Worm (Caenorhabditis elegans) whole organism, L2 larva: ENCODE data around the gene ric-7.
A peak's percentile ranks its signal among the peaks of the same experiment; 100 is the strongest.

Source experiments
- F13H6.1 ChIP-seq: sonication (generic microtip); optimal IDR thresholded peaks from 2 replicates; lab custom pipeline; 2016; ENCODE audit warnings: missing genetic modification characterization, missing compliant biosample characterization
- R02D3.7 ChIP-seq: fragments of 150-350 bp; optimal IDR thresholded peaks from 2 replicates; lab custom pipeline; 2014; ENCODE audit warnings: missing biosample characterization, missing genetic modification characterization
- ZK546.5 ChIP-seq: sonication (generic microtip); optimal IDR thresholded peaks from 2 replicates; lab custom pipeline; 2017; ENCODE audit warnings: missing biosample characterization, missing genetic modification characterization
- alr-1 ChIP-seq: fragments of 150-350 bp; optimal IDR thresholded peaks from 2 replicates; lab custom pipeline; 2014; ENCODE audit warnings: missing biosample characterization, missing genetic modification characterization
- ama-1 ChIP-seq: fragments of 150-350 bp; optimal IDR thresholded peaks from 2 replicates; lab custom pipeline; 2018; ENCODE audit warnings: inconsistent platforms
- blmp-1 ChIP-seq: sonication (generic microtip); optimal IDR thresholded peaks from 2 replicates; lab custom pipeline; 2017; ENCODE audit warnings: missing genetic modification characterization, mild to moderate bottlenecking, missing compliant biosample characterization, antibody characterized with exemption, moderate library complexity; ENCODE audit not compliant: insufficient read depth
- ceh-16 ChIP-seq: fragments of 150-350 bp; optimal IDR thresholded peaks from 2 replicates; lab custom pipeline; 2014; ENCODE audit warnings: missing biosample characterization, missing genetic modification characterization
- ceh-82 ChIP-seq: fragments of 150-350 bp; optimal IDR thresholded peaks from 2 replicates; lab custom pipeline; 2014; ENCODE audit warnings: missing biosample characterization, missing genetic modification characterization
- crh-2 ChIP-seq: sonication (generic microtip); optimal IDR thresholded peaks from 2 replicates; lab custom pipeline; 2017; ENCODE audit warnings: missing biosample characterization, missing genetic modification characterization
- dmd-4 ChIP-seq: sonication (generic microtip); optimal IDR thresholded peaks from 2 replicates; lab custom pipeline; 2017; ENCODE audit warnings: missing biosample characterization, missing genetic modification characterization
- egl-27 ChIP-seq: sonication (generic microtip); optimal IDR thresholded peaks from 3 replicates; lab custom pipeline; 2017; ENCODE audit warnings: missing biosample characterization, missing genetic modification reagents, missing genetic modification characterization
- elt-1 ChIP-seq: fragments of 150-350 bp; optimal IDR thresholded peaks from 2 replicates; lab custom pipeline; 2014; ENCODE audit warnings: missing biosample characterization, missing genetic modification characterization
- gmeb-1 ChIP-seq: fragments of 150-350 bp; optimal IDR thresholded peaks from 2 replicates; lab custom pipeline; 2014; ENCODE audit warnings: missing biosample characterization, missing genetic modification characterization
- lin-11 ChIP-seq: fragments of 150-350 bp; sonication (generic microtip); optimal IDR thresholded peaks from 2 replicates; lab custom pipeline; 2014; ENCODE audit warnings: missing biosample characterization, missing genetic modification characterization, inconsistent platforms, mixed read lengths
- lsy-2 ChIP-seq, 2 experiments: fragments of 150-350 bp in 1 of 2; sonication (generic microtip) in 1 of 2; optimal IDR thresholded peaks; 2 replicates each; lab custom pipeline; 2014 to 2017; ENCODE audit warnings: missing biosample characterization in 2 of 2, missing genetic modification characterization in 2 of 2
- mab-5 ChIP-seq: fragments of 150-350 bp; optimal IDR thresholded peaks from 2 replicates; lab custom pipeline; 2014; ENCODE audit warnings: missing biosample characterization, missing genetic modification characterization
- mdl-1 ChIP-seq, 2 experiments: fragments of 150-350 bp in 1 of 2; sonication (generic microtip) in 1 of 2; optimal IDR thresholded peaks; 2 replicates each; lab custom pipeline; 2017; ENCODE audit warnings: missing biosample characterization in 2 of 2, missing genetic modification characterization in 2 of 2
- nhr-10 ChIP-seq: sonication (generic microtip); optimal IDR thresholded peaks from 2 replicates; lab custom pipeline; 2017; ENCODE audit warnings: missing biosample characterization, missing genetic modification characterization
- nhr-12 ChIP-seq: fragments of 150-350 bp; optimal IDR thresholded peaks from 2 replicates; lab custom pipeline; 2014; ENCODE audit warnings: missing biosample characterization, missing genetic modification characterization
- nhr-129 ChIP-seq: fragments of 150-350 bp; optimal IDR thresholded peaks from 2 replicates; lab custom pipeline; 2014; ENCODE audit warnings: missing biosample characterization, missing genetic modification characterization
- nhr-21 ChIP-seq: fragments of 150-350 bp; optimal IDR thresholded peaks from 2 replicates; lab custom pipeline; 2014; ENCODE audit warnings: missing biosample characterization, missing genetic modification characterization
- nhr-23 ChIP-seq: fragments of 150-350 bp; optimal IDR thresholded peaks from 2 replicates; lab custom pipeline; 2014; ENCODE audit warnings: missing biosample characterization, missing genetic modification reagents, missing genetic modification characterization
- nhr-25 ChIP-seq: fragments of 150-350 bp; sonication (generic microtip); optimal IDR thresholded peaks from 3 replicates; lab custom pipeline; 2014; ENCODE audit warnings: missing biosample characterization, missing genetic modification characterization
- nhr-6 ChIP-seq: fragments of 150-350 bp; optimal IDR thresholded peaks from 2 replicates; lab custom pipeline; 2014; ENCODE audit warnings: missing biosample characterization, missing genetic modification characterization
- nhr-77 ChIP-seq: fragments of 150-350 bp; optimal IDR thresholded peaks from 2 replicates; lab custom pipeline; 2014; ENCODE audit warnings: missing biosample characterization, missing genetic modification characterization
- peb-1 ChIP-seq: fragments of 150-350 bp; optimal IDR thresholded peaks from 2 replicates; lab custom pipeline; 2014; ENCODE audit warnings: missing biosample characterization, missing genetic modification characterization
- sem-4 ChIP-seq: fragments of 150-350 bp; optimal IDR thresholded peaks from 2 replicates; lab custom pipeline; 2014; ENCODE audit warnings: missing biosample characterization, missing genetic modification reagents, missing genetic modification characterization
- sma-9 ChIP-seq, 2 experiments: fragments of 150-350 bp in 1 of 2; sonication (generic microtip) in 1 of 2; optimal IDR thresholded peaks; 2 replicates each; lab custom pipeline; 2014 to 2016; ENCODE audit warnings: missing genetic modification characterization in 2 of 2, mild to moderate bottlenecking in 1 of 2, missing biosample characterization in 1 of 2, missing compliant biosample characterization in 1 of 2, missing genetic modification reagents in 1 of 2, moderate library complexity in 1 of 2
- snpc-4 ChIP-seq: fragments of 150-350 bp; optimal IDR thresholded peaks from 2 replicates; lab custom pipeline; 2014; ENCODE audit warnings: missing biosample characterization, missing genetic modification characterization
- unc-39 ChIP-seq: fragments of 150-350 bp; optimal IDR thresholded peaks from 2 replicates; lab custom pipeline; 2014; ENCODE audit warnings: missing biosample characterization, missing genetic modification characterization
- unc-55 ChIP-seq: fragments of 150-350 bp; sonication (generic microtip); optimal IDR thresholded peaks from 3 replicates; lab custom pipeline; 2014; ENCODE audit warnings: missing biosample characterization, missing genetic modification reagents, missing genetic modification characterization
- zag-1 ChIP-seq: fragments of 150-350 bp; optimal IDR thresholded peaks from 2 replicates; lab custom pipeline; 2014; ENCODE audit warnings: missing biosample characterization, missing genetic modification characterization
- ztf-1 ChIP-seq: fragments of 200-800 bp; sonication (Bioruptor generic); conservative IDR thresholded peaks from 2 replicates; pipeline ENCODE4 v1.3.6; 2022; ENCODE audit warnings: missing genetic modification characterization, missing compliant biosample characterization
- ztf-4 ChIP-seq: fragments of 150-350 bp; optimal IDR thresholded peaks from 2 replicates; lab custom pipeline; 2014; ENCODE audit warnings: missing biosample characterization, missing genetic modification characterization

ric-7 gene

DNA sequence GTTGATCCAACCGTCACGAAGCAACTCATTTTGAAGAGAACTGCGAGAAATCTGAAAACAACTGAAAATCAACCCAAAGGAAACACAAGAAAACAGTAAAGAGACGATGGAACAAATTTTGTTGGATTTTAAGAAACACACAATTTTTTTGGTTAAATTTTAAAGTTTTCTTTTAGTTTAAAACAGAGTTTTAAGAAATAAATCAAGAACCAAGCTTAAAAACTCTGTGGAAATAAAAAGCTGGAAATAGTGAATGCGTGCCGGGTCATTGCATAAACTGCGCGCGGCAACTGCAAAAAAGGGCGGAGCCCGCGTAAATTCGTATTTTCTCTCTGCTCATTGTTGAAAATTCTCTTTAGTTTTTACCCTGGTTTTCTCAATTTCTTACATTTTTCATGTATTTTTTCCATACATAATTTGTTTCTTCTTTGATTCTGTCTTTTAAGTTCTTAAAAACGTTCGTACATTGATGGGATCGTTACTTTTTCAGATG is 43.7 kb downstream of the ric-7 start, which contains the start of the genes algn-13 and R10D12.13 (continued):
- peak; percentile 70 for TF ChIP-seq sem-4 (tag; lab: Kevin White, UChicago)
- no peak for TF ChIP-seq nhr-12
- TF ChIP-seq nhr-23 (tag; lab: Kevin White, UChicago) = no peak
- no peak for TF ChIP-seq ceh-82 (tag; lab: Kevin White, UChicago)
- peak; percentile 55 for TF ChIP-seq nhr-129 (tag; lab: Kevin White, UChicago)
- TF ChIP-seq F13H6.1 = peak; percentile 64
- no peak for TF ChIP-seq blmp-1
- peak; percentile 30 for TF ChIP-seq snpc-4 (tag; lab: Kevin White, UChicago)
- no peak for TF ChIP-seq nhr-6
- TF ChIP-seq unc-39 = no peak
- TF ChIP-seq elt-1 = no peak

DNA sequence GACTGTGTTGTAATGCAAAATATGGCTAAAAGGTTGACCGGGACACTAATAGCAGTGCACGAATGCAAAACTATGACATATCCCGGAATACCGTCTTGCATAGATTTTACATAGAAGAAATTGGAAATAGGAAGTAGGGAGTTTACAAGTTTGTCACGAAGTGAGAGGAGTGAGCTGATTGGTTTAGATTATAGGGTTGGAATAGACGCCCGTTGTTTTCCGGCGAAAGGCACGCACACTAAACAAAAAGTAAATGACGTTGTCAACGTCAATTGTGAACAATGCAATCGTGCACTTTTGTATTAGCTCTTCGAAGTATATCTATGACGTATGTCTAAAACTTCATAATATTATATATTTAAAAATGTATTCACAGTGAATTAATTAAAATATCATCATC is 44.8 kb downstream of the ric-7 start, which contains the start of gene srh-24:
Gene srh-24 (minus strand): TSS at position 101 of the 400 bp plus-strand sequence.
- TF ChIP-seq snpc-4 (tag; lab: Kevin White, UChicago) (no peak), peb-1 (no peak), ztf-4 (tag; lab: Kevin White, UChicago) (no peak), nhr-25 (no peak), ZK546.5 (tag; lab: Kevin White, UChicago) (no peak), mab-5 (tag; lab: Kevin White, UChicago) (no peak), R02D3.7 (tag; lab: Kevin White, UChicago) (no peak), lin-11 (tag; lab: Kevin White, UChicago) (no peak), nhr-77 (no peak), lsy-2 (tag; optimal IDR thresholded peaks at IDR 0.05; lab: Kevin White, UChicago) (no peak), gmeb-1 (no peak), nhr-21 (tag; lab: Kevin White, UChicago) (no peak)

- TF ChIP-seq nhr-6 (no peak), dmd-4 (tag; lab: Kevin White, UChicago) (no peak), ceh-82 (tag; lab: Kevin White, UChicago) (no peak), ztf-1 (GFP tag; lab: Robert Waterston, UW) (no peak), F13H6.1 (no peak), crh-2 (no peak), nhr-77 (no peak), sem-4 (tag; lab: Kevin White, UChicago) (no peak), egl-27 (tag; lab: Kevin White, UChicago) (no peak), nhr-10 (tag; lab: Kevin White, UChicago) (no peak), zag-1 (no peak)
Observed at ce11 chrV:13958247-13958646, 47.5 kb downstream of the ric-7 start, which contains the start of gene R10D12.10. Gene R10D12.10 (minus strand): TSS chrV:13958347.

ce11 chrV:13957691-13958090 is 48.0 kb downstream of the ric-7 start:
- TF ChIP-seq egl-27 (tag; lab: Kevin White, UChicago) = no peak
- no peak for TF ChIP-seq mdl-1 (tag; optimal IDR thresholded peaks at IDR 0.05; lab: Kevin White, UChicago)
- no peak for TF ChIP-seq alr-1
- TF ChIP-seq peb-1 = no peak
- no peak for TF ChIP-seq sma-9 (GFP tag; optimal IDR thresholded peaks at IDR 0.05; lab: Kevin White, UChicago)
- TF ChIP-seq sma-9 (tag; optimal IDR thresholded peaks at IDR 0.05; lab: Kevin White, UChicago) = no peak
- no peak for TF ChIP-seq snpc-4 (tag; lab: Kevin White, UChicago)
- no peak for TF ChIP-seq nhr-77
- TF ChIP-seq sem-4 (tag; lab: Kevin White, UChicago) = no peak
- no peak for TF ChIP-seq ceh-16 (tag; lab: Kevin White, UChicago)
- TF ChIP-seq nhr-10 (tag; lab: Kevin White, UChicago) = no peak
- no peak for TF ChIP-seq unc-55 (GFP tag; lab: Kevin White, UChicago)
- no peak for TF ChIP-seq ztf-4 (tag; lab: Kevin White, UChicago)
- TF ChIP-seq ama-1 (lab: Kevin White, UChicago) = no peak
- TF ChIP-seq F13H6.1 = no peak
- no peak for TF ChIP-seq mab-5 (tag; lab: Kevin White, UChicago)
- no peak for TF ChIP-seq zag-1
